Fruit fly (Drosophila melanogaster): ENCODE data around the gene CG3191.

DNA sequence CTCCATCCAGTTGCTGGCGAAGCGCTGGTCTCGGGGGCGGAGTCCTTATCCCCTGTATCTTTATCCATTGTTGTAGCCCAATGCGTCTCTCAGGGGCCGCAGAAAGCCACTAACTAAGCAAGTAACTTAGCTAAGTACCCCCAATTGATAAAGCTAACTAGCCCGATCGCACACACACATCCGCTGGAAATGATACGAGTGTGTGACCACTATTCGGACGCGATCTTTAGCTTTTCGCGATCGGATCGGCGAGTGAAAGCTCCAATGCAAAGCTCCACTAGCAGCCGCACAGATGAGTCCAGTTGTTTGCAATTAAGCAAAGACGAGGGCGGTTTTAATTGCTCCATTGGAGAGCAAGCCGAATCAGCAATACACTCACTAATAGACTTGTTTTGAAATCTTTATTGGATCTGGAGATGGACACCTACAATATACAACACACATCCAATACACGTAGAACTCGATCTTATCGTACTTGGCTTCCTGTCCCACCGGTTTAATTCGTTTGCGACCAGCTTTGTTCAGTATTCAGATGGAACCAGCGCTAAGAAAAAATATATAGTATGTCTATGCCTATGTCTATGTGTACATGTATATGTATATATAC is 2.3 kb upstream of the CG3191 start, which contains the start of gene CG3091:
- TF ChIP-seq CG17186 (GFP tag; optimal IDR thresholded peaks at IDR 0.05) = no peak
- TF ChIP-seq Xbp1 (GFP tag; optimal IDR thresholded peaks at IDR 0.05) = no peak
- no peak for TF ChIP-seq dm (GFP tag; optimal IDR thresholded peaks at IDR 0.05)
- no peak for TF ChIP-seq nmo (GFP tag; optimal IDR thresholded peaks at IDR 0.05)
- no peak for TF ChIP-seq Hmr (GFP tag; optimal IDR thresholded peaks at IDR 0.05)

Measured in whole organism, embryonic.